Fruit fly (Drosophila melanogaster): ENCODE measurements around the gene Ddrgk1.

The Ddrgk1 gene

DNA sequence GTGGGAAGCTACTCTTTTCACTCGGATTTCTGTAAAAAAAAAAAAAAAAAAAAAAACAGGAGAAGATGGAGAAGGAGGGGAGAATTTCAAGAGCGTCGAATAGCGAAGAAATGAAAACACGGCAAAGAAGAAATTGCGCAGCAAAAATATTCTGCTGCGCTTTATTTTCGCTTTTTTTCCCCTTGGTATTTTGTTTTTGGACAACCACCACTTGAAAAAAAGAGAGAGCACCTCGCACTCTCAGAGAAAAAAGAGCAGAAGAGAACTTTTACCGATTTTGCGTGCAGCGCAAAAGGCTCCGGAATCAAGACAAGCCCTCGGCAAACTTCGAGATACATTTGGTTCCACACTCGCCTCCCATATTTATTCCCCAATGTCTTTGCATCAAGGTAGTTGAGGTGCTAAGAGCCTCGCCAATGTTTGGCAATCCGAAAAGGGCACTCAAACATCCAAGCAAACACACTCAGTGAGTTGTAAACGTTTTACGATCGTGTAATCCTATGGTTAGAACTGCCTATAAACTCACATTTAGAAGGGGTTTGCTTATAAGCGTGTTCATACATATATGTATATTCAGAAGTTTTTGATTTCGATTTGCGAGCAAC, 24.0 kb upstream of the Ddrgk1 start (continued):
- TF ChIP-seq CG10654 (GFP tag; optimal IDR thresholded peaks at IDR 0.05) (no peak), CG34422 (GFP tag; IDR thresholded peaks at IDR 0.05) (no peak), CG14667 (GFP tag; IDR thresholded peaks at IDR 0.05) (no peak), CG2199 (GFP tag; IDR thresholded peaks at IDR 0.05) (0 out of 3 replicates have a peak, but pooled peaks have one; percentile 49), Oaz (GFP tag; IDR thresholded peaks at IDR 0.05) (no peak), gcm2 (GFP tag; optimal IDR thresholded peaks at IDR 0.05) (no peak), tna (GFP tag; IDR thresholded peaks at IDR 0.05; ENCODE audit: partially characterized antibody) (no peak), Trl (optimal IDR thresholded peaks at IDR 0.05) (peak; percentile 48 to 70), Trl (GFP tag; optimal IDR thresholded peaks at IDR 0.05) (no peak), Ptx1 (GFP tag; IDR thresholded peaks at IDR 0.05) (no peak), CG4424 (GFP tag; optimal IDR thresholded peaks at IDR 0.05) (no peak), nerfin-1 (tag; optimal IDR thresholded peaks at IDR 0.05) (no peak), CG11093 (GFP tag; IDR thresholded peaks at IDR 0.05) (no peak), ranshi (GFP tag; IDR thresholded peaks at IDR 0.05) (no peak), CG17328 (GFP tag; IDR thresholded peaks at IDR 0.05) (no peak), corto (GFP tag; optimal IDR thresholded peaks at IDR 0.05) (peak; percentile 46), CG13424 (tag; optimal IDR thresholded peaks at IDR 0.05) (no peak), NFAT (GFP tag; IDR thresholded peaks at IDR 0.05) (no peak), CG15011 (GFP tag; optimal IDR thresholded peaks at IDR 0.05) (no peak), sob (GFP tag; IDR thresholded peaks at IDR 0.05) (no peak), CG17612 (GFP tag; IDR thresholded peaks at IDR 0.05) (no peak), Antp (GFP tag; optimal IDR thresholded peaks at IDR 0.05) (no peak), CG3847 (GFP tag; IDR thresholded peaks at IDR 0.05) (no peak), Hr51 (GFP tag; optimal IDR thresholded peaks at IDR 0.05) (no peak), CrebB (tag; optimal IDR thresholded peaks at IDR 0.05) (no peak), stwl (tag; optimal IDR thresholded peaks at IDR 0.05) (no peak), CG1529 (GFP tag; optimal IDR thresholded peaks at IDR 0.05) (no peak), sug (tag; optimal IDR thresholded peaks at IDR 0.05) (peak; percentile 21), crol (GFP tag; IDR thresholded peaks at IDR 0.05) (no peak), CG7928 (GFP tag; optimal IDR thresholded peaks at IDR 0.05) (no peak), sc (optimal IDR thresholded peaks at IDR 0.05) (no peak), sc (GFP tag; optimal IDR thresholded peaks at IDR 0.05) (no peak), eyg (GFP tag; optimal IDR thresholded peaks at IDR 0.05) (no peak), CG13624 (GFP tag; optimal IDR thresholded peaks at IDR 0.05) (peak; percentile 63), ssp (GFP tag; IDR thresholded peaks at IDR 0.05) (no peak)

DNA sequence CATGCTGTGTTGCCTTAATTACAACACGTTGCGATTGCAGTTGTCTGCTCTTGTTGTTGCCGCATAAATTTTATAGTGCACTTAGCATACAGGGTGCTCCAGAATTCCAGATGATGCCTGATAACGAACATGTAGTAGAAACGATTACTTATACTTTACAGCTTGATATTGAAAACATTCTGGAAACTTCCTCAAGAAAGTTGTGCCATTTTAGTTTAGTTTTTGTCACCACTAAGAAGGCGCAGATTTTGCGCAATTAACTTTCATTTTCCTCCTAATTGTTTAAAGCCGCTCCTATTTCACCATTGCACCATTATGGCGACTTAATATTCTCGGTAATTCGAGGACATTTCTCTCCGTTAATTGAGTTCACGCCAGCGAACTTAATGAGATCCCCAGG, 22.6 kb upstream of the Ddrgk1 start:
- TF ChIP-seq CG6254 (GFP tag; optimal IDR thresholded peaks at IDR 0.05), result peak; percentile 38
- TF ChIP-seq CG18011 (GFP tag; optimal IDR thresholded peaks at IDR 0.05), result no peak
- no peak for TF ChIP-seq CG43689 (GFP tag; IDR thresholded peaks at IDR 0.05)
- TF ChIP-seq CG1603 (tag; optimal IDR thresholded peaks at IDR 0.05), result no peak
- no peak for TF ChIP-seq bigmax (GFP tag; optimal IDR thresholded peaks at IDR 0.05)
- TF ChIP-seq tll (GFP tag; optimal IDR thresholded peaks at IDR 0.05), result no peak
- TF ChIP-seq da (GFP tag; optimal IDR thresholded peaks at IDR 0.05), result no peak
- no peak for TF ChIP-seq Camta (GFP tag; optimal IDR thresholded peaks at IDR 0.05)
- no peak for TF ChIP-seq gfzf (GFP tag; optimal IDR thresholded peaks at IDR 0.05)
